Fruit fly (Drosophila melanogaster): ENCODE results near the gene CG3164.

Gene CG3164

DNA sequence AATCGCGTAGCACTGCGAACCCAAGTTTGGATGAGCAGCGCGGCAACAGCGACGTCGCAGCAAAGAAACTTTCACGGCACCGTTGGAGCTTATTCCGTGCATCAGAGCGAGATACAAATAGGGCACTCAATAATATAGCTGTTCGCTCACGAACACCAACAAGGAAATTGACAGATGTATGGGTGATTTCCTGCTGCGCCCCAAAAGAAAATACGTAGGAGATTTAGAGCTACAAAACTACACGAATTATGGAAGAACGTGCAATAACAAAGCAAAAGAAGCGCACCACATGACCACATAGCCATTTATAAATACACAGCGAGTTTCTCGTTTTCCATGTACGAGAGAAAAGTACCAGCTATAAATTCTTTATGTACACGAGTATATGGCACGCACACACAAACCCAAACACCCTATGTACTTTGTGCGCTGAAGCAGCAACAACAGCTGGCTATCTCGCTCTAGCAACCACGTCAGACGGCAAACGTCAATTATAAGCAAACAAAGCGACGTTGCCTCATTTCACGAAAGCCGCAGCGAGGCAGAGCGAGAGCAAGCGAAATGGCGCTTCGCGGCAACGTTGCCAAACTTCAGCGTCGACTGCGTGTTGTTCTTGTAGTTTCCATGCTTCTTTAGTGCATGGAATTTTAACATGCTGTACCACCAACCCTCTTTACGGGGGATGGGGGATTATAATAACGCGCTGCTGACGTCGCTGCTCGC, 31.0 kb upstream of the CG3164 start (continued):
- TF ChIP-seq sim (GFP tag; IDR thresholded peaks at IDR 0.05): no peak
- TF ChIP-seq CG6689 (GFP tag; IDR thresholded peaks at IDR 0.05): no peak
- TF ChIP-seq Myb (GFP tag; optimal IDR thresholded peaks at IDR 0.05): peak; percentile 8
- TF ChIP-seq CG15011 (GFP tag; optimal IDR thresholded peaks at IDR 0.05): no peak
- TF ChIP-seq Sox100B (GFP tag; optimal IDR thresholded peaks at IDR 0.05): no peak
- TF ChIP-seq CG10209 (GFP tag; optimal IDR thresholded peaks at IDR 0.05): no peak
- no peak for TF ChIP-seq dysf (GFP tag; IDR thresholded peaks at IDR 0.05)
- TF ChIP-seq scrt (GFP tag; optimal IDR thresholded peaks at IDR 0.05): peak; percentile 29
- peak; percentile 52 for TF ChIP-seq BtbVII (GFP tag; optimal IDR thresholded peaks at IDR 0.05)
- TF ChIP-seq D19A (tag; optimal IDR thresholded peaks at IDR 0.05): no peak
- TF ChIP-seq tap (tag; optimal IDR thresholded peaks at IDR 0.05): peak; percentile 11
- peak; percentile 44 for TF ChIP-seq CG1529 (GFP tag; optimal IDR thresholded peaks at IDR 0.05)
- TF ChIP-seq CG8765 (GFP tag; IDR thresholded peaks at IDR 0.05): no peak
- no peak for TF ChIP-seq CG34422 (GFP tag; IDR thresholded peaks at IDR 0.05)
- no peak for TF ChIP-seq chn (GFP tag; optimal IDR thresholded peaks at IDR 0.05)
- TF ChIP-seq repo (GFP tag; optimal IDR thresholded peaks at IDR 0.05): no peak
- peak; percentile 76 for TF ChIP-seq Med (GFP tag)
- no peak for TF ChIP-seq CG4404 (GFP tag; IDR thresholded peaks at IDR 0.05)
- peak in 1 of 2 experiments; percentile 77 for TF ChIP-seq Pdp1 (GFP tag; optimal IDR thresholded peaks at IDR 0.05)
- TF ChIP-seq seq (GFP tag; IDR thresholded peaks at IDR 0.05): no peak
- TF ChIP-seq CG8388 (GFP tag; optimal IDR thresholded peaks at IDR 0.05): no peak
- peak; percentile 52 for TF ChIP-seq CG10431 (GFP tag; optimal IDR thresholded peaks at IDR 0.05)
- TF ChIP-seq CG10147 (GFP tag; optimal IDR thresholded peaks at IDR 0.05): peak; percentile 26
- TF ChIP-seq CG6175 (GFP tag; IDR thresholded peaks at IDR 0.05): no peak
- peak; percentile 25 for TF ChIP-seq fd102C (GFP tag; optimal IDR thresholded peaks at IDR 0.05)
- peak; percentile 100 for TF ChIP-seq CG3407 (GFP tag; optimal IDR thresholded peaks at IDR 0.05)
- no peak for TF ChIP-seq CrebB (tag; optimal IDR thresholded peaks at IDR 0.05)
- TF ChIP-seq chif (GFP tag; optimal IDR thresholded peaks at IDR 0.05): no peak
- TF ChIP-seq Six4 (GFP tag; optimal IDR thresholded peaks at IDR 0.05): no peak
- TF ChIP-seq Sry-δ (GFP tag; optimal IDR thresholded peaks at IDR 0.05): no peak
- TF ChIP-seq org-1 (GFP tag; optimal IDR thresholded peaks at IDR 0.05): no peak
- TF ChIP-seq Hmr (GFP tag; optimal IDR thresholded peaks at IDR 0.05): peak; percentile 50
- TF ChIP-seq Oli (tag; optimal IDR thresholded peaks at IDR 0.05): no peak
- no peak for TF ChIP-seq CG8944 (GFP tag; optimal IDR thresholded peaks at IDR 0.05)
- TF ChIP-seq CG1792 (GFP tag; optimal IDR thresholded peaks at IDR 0.05): no peak
- no peak for TF ChIP-seq CG10321 (GFP tag; IDR thresholded peaks at IDR 0.05)
- TF ChIP-seq CG7963 (GFP tag; IDR thresholded peaks at IDR 0.05; ENCODE audit: partially characterized antibody): no peak
- TF ChIP-seq gce (GFP tag; IDR thresholded peaks at IDR 0.05): no peak
- TF ChIP-seq CG17612 (GFP tag; IDR thresholded peaks at IDR 0.05): no peak
- no peak for TF ChIP-seq CG8281 (tag; optimal IDR thresholded peaks at IDR 0.05)
- no peak for TF ChIP-seq Gsc (GFP tag; IDR thresholded peaks at IDR 0.05)
- TF ChIP-seq CG10267 (tag; optimal IDR thresholded peaks at IDR 0.05): peak; percentile 22
- no peak for TF ChIP-seq CG6791 (GFP tag; IDR thresholded peaks at IDR 0.05; ENCODE audit: partially characterized antibody)
- peak; percentile 55 for TF ChIP-seq CG6854 (GFP tag; optimal IDR thresholded peaks at IDR 0.05)
- no peak for TF ChIP-seq Dp (GFP tag; optimal IDR thresholded peaks at IDR 0.05)
- TF ChIP-seq CG12744 (GFP tag; optimal IDR thresholded peaks at IDR 0.05): no peak
- TF ChIP-seq CG5953 (GFP tag; IDR thresholded peaks at IDR 0.05): no peak
- no peak for TF ChIP-seq Dll (GFP tag; IDR thresholded peaks at IDR 0.05; ENCODE audit: partially characterized antibody)
- no peak for TF ChIP-seq wdn (GFP tag; IDR thresholded peaks at IDR 0.05)
- TF ChIP-seq CG7928 (GFP tag; optimal IDR thresholded peaks at IDR 0.05): peak; percentile 16

Measured in whole organism, embryonic.